Fruit fly (Drosophila melanogaster): ENCODE results near the gene CG4218.

- TF ChIP-seq CG8478 (optimal IDR thresholded peaks at IDR 0.05) (no peak), CTCF (optimal IDR thresholded peaks at IDR 0.05) (no peak)
Observed at dm6 chr2L:14516360-14516759, 32.5 kb downstream of the CG4218 start.

Measured in S2 (cell line).